Fruit fly (Drosophila melanogaster): Measurements from ENCODE around the gene Fatp1.

- TF ChIP-seq psq (optimal IDR thresholded peaks at IDR 0.05) (no peak), Myc (optimal IDR thresholded peaks at IDR 0.05) (no peak), ttk (optimal IDR thresholded peaks at IDR 0.05) (no peak), insv (optimal IDR thresholded peaks at IDR 0.05) (no peak), Sin3A (optimal IDR thresholded peaks at IDR 0.05) (no peak)
These were observed 12.1 kb downstream of the Fatp1 start for dm6 chr2L:10504895-10505294.
